Worm (Caenorhabditis elegans) whole organism, young adult: Measurements from ENCODE around the gene C34D4.10.

Source experiments
- F49E8.2 ChIP-seq: sonication (generic microtip); optimal IDR thresholded peaks from 3 replicates; lab custom pipeline; 2017; ENCODE audit warnings: missing genetic modification characterization, mild to moderate bottlenecking, missing compliant biosample characterization, antibody characterized with exemption, moderate library complexity; ENCODE audit not compliant: insufficient read depth
- ama-1 ChIP-seq, 3 experiments: fragments of 150-350 bp in 1 of 3; sonication (generic microtip) in 2 of 3; optimal IDR thresholded peaks; 2 replicates each; lab custom pipeline; 2014 to 2018; ENCODE audit warnings: missing biosample characterization in 2 of 3, missing genetic modification characterization in 2 of 3, missing genetic modification reagents in 2 of 3
- attf-5 ChIP-seq: fragments of 200-800 bp; sonication (Bioruptor generic); optimal IDR thresholded peaks from 2 replicates; lab custom pipeline; 2018; ENCODE audit warnings: mild to moderate bottlenecking, missing genetic modification characterization, missing compliant biosample characterization
- ceh-79 ChIP-seq: sonication (generic microtip); optimal IDR thresholded peaks from 2 replicates; lab custom pipeline; 2017; ENCODE audit warnings: mild to moderate bottlenecking, missing genetic modification characterization, missing compliant biosample characterization
- egl-44 ChIP-seq: fragments of 200-800 bp; sonication (Bioruptor generic); IDR thresholded peaks from 2 replicates; pipeline ENCODE4 v1.3.6; 2022; ENCODE audit warnings: missing genetic modification reagents, missing genetic modification characterization, missing compliant biosample characterization
- zim-3 ChIP-seq: sonication (generic microtip); optimal IDR thresholded peaks from 2 replicates; lab custom pipeline; 2017; ENCODE audit warnings: mild to moderate bottlenecking, missing genetic modification characterization, moderate library complexity, missing compliant biosample characterization
- ztf-28 ChIP-seq: fragments of 200-800 bp; sonication (Bioruptor generic); IDR thresholded peaks from 2 replicates; pipeline ENCODE4 v1.3.6; 2022; ENCODE audit warnings: missing genetic modification reagents, missing genetic modification characterization, missing compliant biosample characterization

DNA sequence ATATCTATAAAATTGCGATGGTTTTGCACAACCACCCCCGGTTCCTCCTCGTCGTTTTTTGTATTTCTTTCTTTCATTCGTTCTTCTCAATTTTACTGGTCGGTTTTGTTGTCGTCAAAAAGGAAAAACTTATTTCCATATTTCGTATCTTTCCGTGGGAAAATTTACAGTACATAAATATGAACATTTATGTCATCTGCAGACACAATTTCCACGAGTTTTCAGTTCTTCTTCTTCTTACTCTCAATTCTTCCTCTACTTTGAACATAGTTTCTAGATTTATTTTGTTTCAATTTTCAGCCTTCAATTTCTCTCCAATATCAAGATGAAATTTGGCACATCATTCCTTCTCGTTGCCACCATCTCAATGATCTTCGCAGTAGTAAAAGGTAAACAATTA lies 40.0 kb downstream of the C34D4.10 start, which contains the start of gene Y43B11AR.1:
- TF ChIP-seq F49E8.2 (tag; lab: Kevin White, UChicago) (no peak), egl-44 (GFP tag; lab: Robert Waterston, UW) (no peak), ama-1 (optimal IDR thresholded peaks at IDR 0.05; lab: Kevin White, UChicago) (no peak), ama-1 (GFP tag; optimal IDR thresholded peaks at IDR 0.05; lab: Kevin White, UChicago) (no peak), zim-3 (tag; lab: Kevin White, UChicago) (no peak), ceh-79 (tag; lab: Kevin White, UChicago) (no peak), attf-5 (GFP tag; lab: Kevin White, UChicago) (no peak), ztf-28 (GFP tag; lab: Robert Waterston, UW) (no peak)
